Fruit fly (Drosophila melanogaster) whole organism, embryonic: ENCODE measurements around the gene LUBEL.

ENCODE experiments used
- Atf-2 ChIP-seq: fragments of 200-800 bp; sonication (Bioruptor generic); optimal IDR thresholded peaks from 2 replicates; lab custom pipeline; 2016; ENCODE audit warnings: missing biosample characterization, missing genetic modification characterization
- Bdp1 ChIP-seq: fragments of 200-800 bp; sonication (Bioruptor generic); optimal IDR thresholded peaks from 3 replicates; lab custom pipeline; 2016; ENCODE audit warnings: missing biosample characterization, missing genetic modification characterization
- C15 ChIP-seq: fragments of 200-800 bp; sonication (Bioruptor generic); IDR thresholded peaks from 3 replicates; pipeline ENCODE4 v1.3.6; 2022; ENCODE audit warnings: missing biosample characterization, missing genetic modification characterization
- CG10147 ChIP-seq: fragments of 200-800 bp; sonication (Bioruptor generic); optimal IDR thresholded peaks from 2 replicates; lab custom pipeline; 2019; ENCODE audit warnings: missing biosample characterization, mild to moderate bottlenecking, missing genetic modification characterization, moderate library complexity
- CG10366 ChIP-seq: fragments of 200-800 bp; sonication (Bioruptor generic); IDR thresholded peaks from 2 replicates; pipeline ENCODE4 v1.3.6; 2022; ENCODE audit warnings: missing biosample characterization, missing genetic modification characterization
- CG11696 ChIP-seq: fragments of 200-800 bp; sonication (Bioruptor generic); IDR thresholded peaks from 2 replicates; pipeline ENCODE4 v1.3.6; 2022; ENCODE audit warnings: missing biosample characterization, missing genetic modification characterization
- CG13775 ChIP-seq: fragments of 200-800 bp; sonication (Bioruptor generic); optimal IDR thresholded peaks from 3 replicates; lab custom pipeline; 2017; ENCODE audit warnings: missing biosample characterization, mild to moderate bottlenecking, missing genetic modification characterization
- CG14667 ChIP-seq: fragments of 200-800 bp; sonication (Bioruptor generic); IDR thresholded peaks from 2 replicates; pipeline ENCODE4 v1.3.6; 2022; ENCODE audit warnings: missing biosample characterization, missing genetic modification characterization
- CG31388 ChIP-seq: fragments of 200-800 bp; sonication (Bioruptor generic); optimal IDR thresholded peaks from 2 replicates; lab custom pipeline; 2016; ENCODE audit warnings: missing biosample characterization, missing genetic modification characterization
- CG4424 ChIP-seq: fragments of 200-800 bp; sonication (Bioruptor generic); optimal IDR thresholded peaks from 3 replicates; lab custom pipeline; 2016; ENCODE audit warnings: missing biosample characterization, missing genetic modification characterization
- CG4730 ChIP-seq: fragments of 200-800 bp; sonication (Bioruptor generic); IDR thresholded peaks from 2 replicates; pipeline ENCODE4 v1.3.6; 2022; ENCODE audit warnings: missing biosample characterization, missing genetic modification characterization
- CG6175 ChIP-seq: fragments of 200-800 bp; sonication (Bioruptor generic); IDR thresholded peaks from 3 replicates; pipeline ENCODE4 v1.3.6; 2022; ENCODE audit warnings: missing biosample characterization, missing genetic modification characterization
- CG6272 ChIP-seq: fragments of 200-800 bp; sonication (Bioruptor generic); IDR thresholded peaks from 2 replicates; pipeline ENCODE4 v1.3.6; 2022; ENCODE audit warnings: missing biosample characterization, missing genetic modification characterization
- CG6654 ChIP-seq: fragments of 200-800 bp; sonication (Bioruptor generic); optimal IDR thresholded peaks from 2 replicates; lab custom pipeline; 2017; ENCODE audit warnings: missing biosample characterization, mild to moderate bottlenecking, missing genetic modification characterization
- CG6689 ChIP-seq: fragments of 200-800 bp; sonication (Bioruptor generic); IDR thresholded peaks from 2 replicates; pipeline ENCODE4 v1.3.6; 2022; ENCODE audit warnings: missing biosample characterization, missing genetic modification characterization
- CG7963 ChIP-seq: fragments of 200-800 bp; sonication (Bioruptor generic); IDR thresholded peaks from 3 replicates; pipeline ENCODE4 v1.3.6; 2022; ENCODE audit warnings: missing biosample characterization, missing genetic modification characterization; ENCODE audit not compliant: partially characterized antibody
- CrebB ChIP-seq: fragments of 200-800 bp; sonication (Bioruptor generic); optimal IDR thresholded peaks from 3 replicates; lab custom pipeline; 2018; ENCODE audit warnings: missing biosample characterization, mild to moderate bottlenecking, missing genetic modification characterization
- Dip3 ChIP-seq: fragments of 200-800 bp; sonication (Bioruptor generic); optimal IDR thresholded peaks from 3 replicates; lab custom pipeline; 2016; ENCODE audit warnings: missing biosample characterization, missing genetic modification characterization
- Doc3 ChIP-seq: fragments of 200-800 bp; sonication (Bioruptor generic); IDR thresholded peaks from 3 replicates; pipeline ENCODE4 v1.3.6; 2022; ENCODE audit warnings: missing biosample characterization, missing genetic modification characterization; ENCODE audit not compliant: partially characterized antibody
- Dref ChIP-seq: fragments of 200-800 bp; sonication (Bioruptor generic); IDR thresholded peaks from 2 replicates; pipeline ENCODE4 v1.3.6; 2022; ENCODE audit warnings: missing biosample characterization, missing genetic modification characterization
- Drgx ChIP-seq: fragments of 200-800 bp; sonication (Bioruptor generic); IDR thresholded peaks from 2 replicates; pipeline ENCODE4 v1.3.6; 2022; ENCODE audit warnings: missing biosample characterization, missing genetic modification characterization
- Fer2 ChIP-seq: fragments of 200-800 bp; sonication (Bioruptor generic); optimal IDR thresholded peaks from 2 replicates; lab custom pipeline; 2018; ENCODE audit warnings: missing biosample characterization, mild to moderate bottlenecking, missing genetic modification characterization, moderate library complexity
- Gug ChIP-seq: fragments of 200-800 bp; sonication (Bioruptor generic); IDR thresholded peaks from 4 replicates; pipeline ENCODE4 v1.3.6; 2022; ENCODE audit warnings: missing biosample characterization, missing genetic modification characterization
- Hr51 ChIP-seq, 2 experiments: fragments of 200-800 bp; sonication (Bioruptor generic); optimal IDR thresholded peaks; 2 replicates in 1 of 2; 3 replicates in 1 of 2; lab custom pipeline; 2016 to 2018; ENCODE audit warnings: missing biosample characterization in 2 of 2, missing genetic modification characterization in 2 of 2, mild to moderate bottlenecking in 1 of 2, moderate library complexity in 1 of 2
- Hr78 ChIP-seq, 2 experiments: fragments of 200-800 bp in 1 of 2; fragments of >200 bp in 1 of 2; sonication (Bioruptor generic) in 1 of 2; optimal IDR thresholded peaks; 2 replicates each; lab custom pipeline; 2017 to 2019; ENCODE audit warnings: missing biosample characterization in 2 of 2, missing genetic modification characterization in 2 of 2, mild to moderate bottlenecking in 1 of 2, moderate library complexity in 1 of 2
- Kr ChIP-seq: fragments of 200-800 bp; sonication (Bioruptor generic); optimal IDR thresholded peaks from 2 replicates; lab custom pipeline; 2017; ENCODE audit warnings: missing biosample characterization, mild to moderate bottlenecking, missing genetic modification characterization
- Ptx1 ChIP-seq: fragments of 200-800 bp; sonication (Bioruptor generic); IDR thresholded peaks from 2 replicates; pipeline ENCODE4 v1.3.6; 2022; ENCODE audit warnings: missing biosample characterization, missing genetic modification characterization
- Taf1 ChIP-seq: fragments of 200-800 bp; sonication (Bioruptor generic); IDR thresholded peaks from 2 replicates; pipeline ENCODE4 v1.3.6; 2022; ENCODE audit warnings: missing biosample characterization, missing genetic modification characterization
- Usf ChIP-seq: fragments of 200-800 bp; sonication (Bioruptor generic); optimal IDR thresholded peaks from 2 replicates; lab custom pipeline; 2017; ENCODE audit warnings: missing genotype, missing biosample characterization, missing genetic modification characterization
- amos ChIP-seq: fragments of 200-800 bp; sonication (Bioruptor generic); IDR thresholded peaks from 2 replicates; pipeline ENCODE4 v1.3.6; 2022; ENCODE audit warnings: missing biosample characterization, missing genetic modification characterization; ENCODE audit not compliant: partially characterized antibody
- chif ChIP-seq, 2 experiments: fragments of 200-800 bp; sonication (Bioruptor generic); optimal IDR thresholded peaks; 3 replicates each; lab custom pipeline; 2016; ENCODE audit warnings: missing biosample characterization in 2 of 2, missing genetic modification characterization in 2 of 2
- fd102C ChIP-seq: fragments of 200-800 bp; sonication (Bioruptor generic); optimal IDR thresholded peaks from 2 replicates; lab custom pipeline; 2018; ENCODE audit warnings: missing biosample characterization, mild to moderate bottlenecking, missing genetic modification characterization, moderate library complexity
- gro ChIP-seq: fragments of 200-800 bp; sonication (Bioruptor generic); optimal IDR thresholded peaks from 2 replicates; lab custom pipeline; 2016; ENCODE audit warnings: missing biosample characterization, missing genetic modification characterization
- ind ChIP-seq: fragments of 200-800 bp; sonication (Bioruptor generic); optimal IDR thresholded peaks from 3 replicates; lab custom pipeline; 2016; ENCODE audit warnings: missing biosample characterization, missing genetic modification characterization
- insv ChIP-seq, 2 experiments: fragments of 200-800 bp; sonication (Bioruptor generic); optimal IDR thresholded peaks; 3 replicates each; lab custom pipeline; 2016 to 2018; ENCODE audit warnings: missing biosample characterization in 2 of 2, missing genetic modification characterization in 2 of 2
- kah ChIP-seq: fragments of 200-800 bp; sonication (Bioruptor generic); optimal IDR thresholded peaks from 2 replicates; lab custom pipeline; 2018; ENCODE audit warnings: missing biosample characterization, mild to moderate bottlenecking, missing genetic modification characterization
- nom ChIP-seq: fragments of 200-800 bp; sonication (Bioruptor generic); optimal IDR thresholded peaks from 2 replicates; lab custom pipeline; 2017; ENCODE audit warnings: missing biosample characterization, missing genetic modification characterization, mild to moderate bottlenecking, moderate library complexity, missing genetic modification reagents
- oc ChIP-seq: fragments of 200-800 bp; sonication (Bioruptor generic); optimal IDR thresholded peaks from 2 replicates; lab custom pipeline; 2018; ENCODE audit warnings: missing biosample characterization, mild to moderate bottlenecking, missing genetic modification characterization, moderate library complexity
- pho ChIP-seq: fragments of 200-800 bp; sonication (Bioruptor generic); optimal IDR thresholded peaks from 2 replicates; lab custom pipeline; 2016; ENCODE audit warnings: missing biosample characterization, missing genetic modification characterization
- phol ChIP-seq: fragments of 200-800 bp; sonication (Bioruptor generic); optimal IDR thresholded peaks from 3 replicates; lab custom pipeline; 2018; ENCODE audit warnings: missing biosample characterization, mild to moderate bottlenecking, missing genetic modification characterization, moderate library complexity
- pzg ChIP-seq: fragments of 200-800 bp; sonication (Bioruptor generic); optimal IDR thresholded peaks from 3 replicates; lab custom pipeline; 2018; ENCODE audit warnings: missing biosample characterization, mild to moderate bottlenecking, missing genetic modification characterization, moderate library complexity
- sc ChIP-seq, 3 experiments: fragments of >200 bp in 2 of 3; fragments of 200-800 bp in 1 of 3; sonication (Bioruptor generic) in 1 of 3; optimal IDR thresholded peaks; 2 replicates in 2 of 3; 3 replicates in 1 of 3; lab custom pipeline; 2017; ENCODE audit warnings: mild to moderate bottlenecking in 1 of 3, missing biosample characterization in 1 of 3, missing genetic modification characterization in 1 of 3, missing genetic modification reagents in 1 of 3
- slp2 ChIP-seq: fragments of 200-800 bp; sonication (Bioruptor generic); optimal IDR thresholded peaks from 2 replicates; lab custom pipeline; 2016; ENCODE audit warnings: missing biosample characterization, missing genetic modification characterization
- sna ChIP-seq: fragments of 200-800 bp; sonication (Bioruptor generic); IDR thresholded peaks from 2 replicates; pipeline ENCODE4 v1.3.6; 2022; ENCODE audit warnings: missing biosample characterization, missing genetic modification characterization; ENCODE audit not compliant: partially characterized antibody
- so ChIP-seq: fragments of 200-800 bp; sonication (Bioruptor generic); IDR thresholded peaks from 3 replicates; pipeline ENCODE4 v1.3.6; 2022; ENCODE audit warnings: missing biosample characterization, missing genetic modification characterization
- tio ChIP-seq: fragments of 200-800 bp; sonication (Bioruptor generic); optimal IDR thresholded peaks from 2 replicates; lab custom pipeline; 2017; ENCODE audit warnings: missing biosample characterization, missing genetic modification characterization, inconsistent platforms
- trem ChIP-seq: fragments of 200-800 bp; optimal IDR thresholded peaks from 3 replicates; lab custom pipeline; 2019; ENCODE audit warnings: missing biosample characterization, mild to moderate bottlenecking, missing genetic modification characterization, moderate library complexity
- trh ChIP-seq: fragments of 200-800 bp; sonication (Bioruptor generic); optimal IDR thresholded peaks from 2 replicates; lab custom pipeline; 2016; ENCODE audit warnings: missing biosample characterization, missing genetic modification characterization
- wdn ChIP-seq: fragments of 200-800 bp; sonication (Bioruptor generic); IDR thresholded peaks from 2 replicates; pipeline ENCODE4 v1.3.6; 2022; ENCODE audit warnings: missing biosample characterization, missing genetic modification characterization
- zen ChIP-seq: fragments of 200-800 bp; sonication (Bioruptor generic); optimal IDR thresholded peaks from 3 replicates; lab custom pipeline; 2018; ENCODE audit warnings: missing biosample characterization, mild to moderate bottlenecking, missing genetic modification characterization, moderate library complexity

Gene LUBEL

DNA sequence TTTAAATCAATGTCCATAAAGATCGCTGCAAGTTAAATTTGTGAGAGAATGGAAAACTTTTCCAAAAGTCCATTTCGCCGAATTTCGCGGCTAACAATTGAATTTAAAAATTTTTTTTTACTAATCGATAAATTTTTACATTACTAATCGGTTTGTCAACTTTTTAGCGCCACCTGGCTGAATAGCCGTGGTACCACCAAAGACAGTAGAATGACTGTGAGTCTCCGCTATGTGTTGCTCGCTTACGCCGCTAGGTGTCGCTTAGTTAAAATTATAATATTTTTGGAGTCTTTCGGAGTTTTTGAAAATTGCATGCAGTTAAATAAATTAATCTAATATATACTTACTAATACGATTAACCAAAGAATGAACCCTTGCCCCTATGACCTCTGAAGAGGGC, 24.9 kb upstream of the LUBEL start (continued):
- no peak for TF ChIP-seq nom
- peak; percentile 37 for TF ChIP-seq gro
- no peak for TF ChIP-seq Atf-2 (GFP tag; lab: Kevin White, UChicago)
- no peak for TF ChIP-seq wdn (GFP tag; lab: Robert Waterston, UW)
- no peak for TF ChIP-seq kah (GFP tag; lab: Kevin White, UChicago)
- no peak for TF ChIP-seq Hr78 (GFP tag; optimal IDR thresholded peaks at IDR 0.05; lab: Kevin White, UChicago)
- TF ChIP-seq tio (GFP tag; lab: Kevin White, UChicago): no peak
- no peak for TF ChIP-seq CG4730
- peak; percentile 26 for TF ChIP-seq CG13775 (GFP tag; lab: Kevin White, UChicago)
- peak in 1 of 2 experiments; percentile 51 for TF ChIP-seq insv (GFP tag; optimal IDR thresholded peaks at IDR 0.05; lab: Kevin White, UChicago)
- no peak for TF ChIP-seq CG11696 (GFP tag; lab: Robert Waterston, UW)
- TF ChIP-seq C15 (GFP tag; lab: Robert Waterston, UW): 0 out of 3 replicates have a peak, but pooled peaks have one; percentile 38
- TF ChIP-seq CG10147 (GFP tag; lab: Kevin White, UChicago): no peak
- TF ChIP-seq chif (GFP tag; optimal IDR thresholded peaks at IDR 0.05; lab: Kevin White, UChicago): peak in 1 of 2 experiments; percentile 68
- no peak for TF ChIP-seq CG7963 (GFP tag; lab: Robert Waterston, UW)
- TF ChIP-seq Usf (GFP tag; lab: Kevin White, UChicago): no peak
- no peak for TF ChIP-seq CG6175
- no peak for TF ChIP-seq CG14667 (GFP tag; lab: Robert Waterston, UW)
- TF ChIP-seq slp2: no peak
- TF ChIP-seq Bdp1: peak; percentile 52
- peak; percentile 19; the same call in 1 of the 4 replicates for TF ChIP-seq Gug (GFP tag; lab: Robert Waterston, UW)
- no peak for TF ChIP-seq Fer2 (tag; lab: Kevin White, UChicago)
- no peak for TF ChIP-seq so (GFP tag; lab: Robert Waterston, UW)
- TF ChIP-seq CG6654: no peak
- peak; percentile 87 for TF ChIP-seq Dref (GFP tag; lab: Robert Waterston, UW)
- TF ChIP-seq CG10366: peak; percentile 20; the same call in 1 of the 2 replicates
- TF ChIP-seq sc (optimal IDR thresholded peaks at IDR 0.05; lab: Kevin White, UChicago): no peak
- no peak for TF ChIP-seq sc (GFP tag; optimal IDR thresholded peaks at IDR 0.05; lab: Kevin White, UChicago)
- no peak for TF ChIP-seq CG6689 (GFP tag; lab: Robert Waterston, UW)
- peak; percentile 64 for TF ChIP-seq pzg (GFP tag; lab: Kevin White, UChicago)
- TF ChIP-seq CrebB: no peak
- TF ChIP-seq oc (tag; lab: Kevin White, UChicago): no peak
- no peak for TF ChIP-seq trh (GFP tag; lab: Kevin White, UChicago)
- peak; percentile 13 for TF ChIP-seq Dip3 (GFP tag; lab: Kevin White, UChicago)
- TF ChIP-seq Ptx1 (GFP tag; lab: Robert Waterston, UW): 0 out of 2 replicates have a peak, but pooled peaks have one; percentile 38
- TF ChIP-seq Taf1 (GFP tag; lab: Robert Waterston, UW): no peak
- no peak for TF ChIP-seq ind (GFP tag; lab: Kevin White, UChicago)
- no peak for TF ChIP-seq sna
- TF ChIP-seq Doc3 (GFP tag; lab: Robert Waterston, UW): 0 out of 3 replicates have a peak, but pooled peaks have one; percentile 34
- no peak for TF ChIP-seq Drgx
- TF ChIP-seq phol: peak; percentile 59
- peak in 1 of 2 experiments; percentile 33 for TF ChIP-seq Hr51 (GFP tag; optimal IDR thresholded peaks at IDR 0.05; lab: Kevin White, UChicago)
- peak; percentile 47 for TF ChIP-seq zen (tag; lab: Kevin White, UChicago)
- TF ChIP-seq pho (GFP tag; lab: Kevin White, UChicago): no peak
- TF ChIP-seq fd102C (GFP tag; lab: Kevin White, UChicago): peak; percentile 9
- TF ChIP-seq amos: peak; percentile 60; the same call in 1 of the 2 replicates
- no peak for TF ChIP-seq Kr
- TF ChIP-seq CG31388 (GFP tag; lab: Kevin White, UChicago): no peak
- TF ChIP-seq CG6272: no peak
- TF ChIP-seq CG4424: peak; percentile 43
- peak; percentile 66 for TF ChIP-seq trem
